Fruit fly (Drosophila melanogaster) whole organism, adult: Measurements from ENCODE around the gene Acp63F.

ENCODE experiments used
- CG1620 ChIP-seq: fragments of 200-800 bp; sonication (Bioruptor generic); optimal IDR thresholded peaks from 2 replicates; lab custom pipeline; 2016; ENCODE audit warnings: missing biosample characterization, missing genetic modification characterization
- CG33017 ChIP-seq: fragments of 200-800 bp; sonication (Bioruptor generic); optimal IDR thresholded peaks from 2 replicates; lab custom pipeline; 2018; ENCODE audit warnings: missing biosample characterization, mild to moderate bottlenecking, missing genetic modification characterization, moderate library complexity
- CG5204 ChIP-seq: fragments of 200-800 bp; sonication (Bioruptor generic); optimal IDR thresholded peaks from 2 replicates; lab custom pipeline; 2016; ENCODE audit warnings: missing biosample characterization, missing genetic modification characterization
- CG7045 ChIP-seq: fragments of 200-800 bp; sonication (Bioruptor generic); optimal IDR thresholded peaks from 2 replicates; lab custom pipeline; 2017; ENCODE audit warnings: missing biosample characterization, mild to moderate bottlenecking, missing genetic modification characterization
- Clk ChIP-seq: fragments of 200-800 bp; sonication (Bioruptor generic); optimal IDR thresholded peaks from 2 replicates; lab custom pipeline; 2017; ENCODE audit warnings: missing biosample characterization, missing genetic modification characterization
- Crg-1 ChIP-seq: fragments of 200-800 bp; sonication (Bioruptor generic); optimal IDR thresholded peaks from 2 replicates; lab custom pipeline; 2016; ENCODE audit warnings: missing biosample characterization, missing genetic modification characterization
- Mnt ChIP-seq: fragments of 200-800 bp; sonication (Bioruptor generic); optimal IDR thresholded peaks from 2 replicates; lab custom pipeline; 2016; ENCODE audit warnings: missing biosample characterization, mild to moderate bottlenecking, missing genetic modification characterization
- bab1 ChIP-seq: fragments of 200-800 bp; sonication (Bioruptor generic); optimal IDR thresholded peaks from 3 replicates; lab custom pipeline; 2019; ENCODE audit warnings: missing biosample characterization, mild to moderate bottlenecking, missing genetic modification characterization, moderate library complexity
- kay ChIP-seq: fragments of 200-800 bp; sonication (Bioruptor generic); peaks from one replicate; lab custom pipeline; 2016; ENCODE audit warnings: missing biosample characterization, missing genetic modification characterization, borderline replicate concordance
- pad ChIP-seq: fragments of 200-800 bp; sonication (Bioruptor generic); optimal IDR thresholded peaks from 3 replicates; lab custom pipeline; 2017; ENCODE audit warnings: missing biosample characterization, missing genetic modification characterization, mild to moderate bottlenecking, moderate library complexity, missing genetic modification reagents

- TF ChIP-seq CG5204 (GFP tag; lab: Kevin White, UChicago), result no peak
- no peak for TF ChIP-seq CG1620 (GFP tag; lab: Kevin White, UChicago)
- no peak for TF ChIP-seq CG7045 (GFP tag; lab: Kevin White, UChicago)
- no peak for TF ChIP-seq Clk (GFP tag; lab: Kevin White, UChicago)
- no peak for TF ChIP-seq kay (GFP tag; lab: Kevin White, UChicago)
- no peak for TF ChIP-seq Mnt (GFP tag; lab: Kevin White, UChicago)
- TF ChIP-seq CG33017 (tag; lab: Kevin White, UChicago), result no peak
- no peak for TF ChIP-seq pad (GFP tag; lab: Kevin White, UChicago)
- TF ChIP-seq Crg-1 (GFP tag; lab: Kevin White, UChicago), result no peak
- TF ChIP-seq bab1 (GFP tag; lab: Kevin White, UChicago), result no peak
Observed at dm6 chr3L:3865290-3865891, 49.2 kb upstream of the Acp63F start.
